Worm (Caenorhabditis elegans): ENCODE measurements around the gene rsp-5.
A peak's percentile ranks its signal among the peaks of the same experiment; 100 is the strongest.

Gene rsp-5

DNA sequence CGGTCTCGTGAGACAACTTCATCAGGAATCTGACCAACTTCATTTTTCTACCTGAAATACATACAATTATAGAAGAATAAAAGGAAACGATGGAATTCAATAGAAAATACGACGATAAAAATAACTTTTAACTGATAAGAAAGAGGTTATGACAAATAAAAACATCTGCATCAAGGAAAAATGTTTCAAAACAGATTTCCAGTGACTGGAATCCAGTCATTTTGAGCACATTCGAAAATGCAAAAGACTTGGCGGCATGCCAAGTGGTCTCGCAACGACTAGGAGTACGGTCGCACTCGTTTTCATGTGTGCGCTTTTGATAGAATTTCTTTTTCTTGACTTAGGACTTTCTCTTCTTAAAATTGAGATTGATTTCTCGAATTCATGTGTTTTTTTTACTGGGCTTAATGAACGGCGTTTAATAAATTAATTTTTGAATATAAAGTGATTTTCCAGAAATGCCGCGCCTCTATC, at the start of gene rsp-5, which contains the start of gene snr-3:
Gene rsp-5 (plus strand): TSS at position 455 of the 474 bp plus-strand sequence.
Gene snr-3 (minus strand): TSS at position 51 of the 474 bp plus-strand sequence.
- TF ChIP-seq T22C8.4 (GFP tag; IDR thresholded peaks at IDR 0.05) = no peak
- TF ChIP-seq klf-2 (GFP tag; conservative IDR thresholded peaks at IDR 0.05) = no peak
- TF ChIP-seq ztf-23 (GFP tag; IDR thresholded peaks at IDR 0.05) = no peak
- no peak for TF ChIP-seq med-1 (GFP tag; optimal IDR thresholded peaks at IDR 0.05; ENCODE audit: insufficient read depth)
- no peak for TF ChIP-seq ztf-29 (GFP tag; IDR thresholded peaks at IDR 0.05)
- TF ChIP-seq tab-1 (GFP tag; IDR thresholded peaks at IDR 0.05) = no peak
- no peak for TF ChIP-seq ref-1 (GFP tag; conservative IDR thresholded peaks at IDR 0.05)
- no peak for TF ChIP-seq cog-1 (tag; optimal IDR thresholded peaks at IDR 0.05)
- no peak for TF ChIP-seq flt-1 (GFP tag; IDR thresholded peaks at IDR 0.05)

DNA sequence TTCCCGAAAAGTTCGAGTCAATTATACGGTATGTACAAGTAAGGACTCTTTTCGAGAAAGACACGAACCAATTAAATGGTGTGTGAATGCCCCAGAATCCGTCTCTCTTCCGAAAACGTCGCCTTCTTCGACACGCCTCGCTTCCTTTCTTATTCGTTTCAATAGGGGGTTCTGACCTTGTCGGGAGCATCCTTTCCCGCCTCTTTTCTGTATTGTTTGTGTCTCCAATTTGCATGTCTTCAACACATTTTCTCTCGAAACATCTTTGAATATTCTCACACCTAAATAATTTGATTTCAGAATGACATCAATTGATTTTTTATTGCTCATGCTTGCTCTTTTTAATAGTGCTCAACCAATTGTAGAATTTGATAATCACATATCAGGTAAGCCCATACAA, 48.8 kb upstream of the rsp-5 start, which contains the start of gene cutl-16:
Gene cutl-16 (plus strand): TSS at position 301 of the 400 bp plus-strand sequence.
- TF ChIP-seq med-1 (GFP tag; optimal IDR thresholded peaks at IDR 0.05; ENCODE audit: insufficient read depth) (no peak), tab-1 (GFP tag; IDR thresholded peaks at IDR 0.05) (no peak), klf-2 (GFP tag; conservative IDR thresholded peaks at IDR 0.05) (no peak), cog-1 (tag; optimal IDR thresholded peaks at IDR 0.05) (no peak), ref-1 (GFP tag; conservative IDR thresholded peaks at IDR 0.05) (no peak), ztf-23 (GFP tag; IDR thresholded peaks at IDR 0.05) (no peak), ztf-29 (GFP tag; IDR thresholded peaks at IDR 0.05) (no peak), flt-1 (GFP tag; IDR thresholded peaks at IDR 0.05) (no peak), T22C8.4 (GFP tag; IDR thresholded peaks at IDR 0.05) (no peak)

DNA sequence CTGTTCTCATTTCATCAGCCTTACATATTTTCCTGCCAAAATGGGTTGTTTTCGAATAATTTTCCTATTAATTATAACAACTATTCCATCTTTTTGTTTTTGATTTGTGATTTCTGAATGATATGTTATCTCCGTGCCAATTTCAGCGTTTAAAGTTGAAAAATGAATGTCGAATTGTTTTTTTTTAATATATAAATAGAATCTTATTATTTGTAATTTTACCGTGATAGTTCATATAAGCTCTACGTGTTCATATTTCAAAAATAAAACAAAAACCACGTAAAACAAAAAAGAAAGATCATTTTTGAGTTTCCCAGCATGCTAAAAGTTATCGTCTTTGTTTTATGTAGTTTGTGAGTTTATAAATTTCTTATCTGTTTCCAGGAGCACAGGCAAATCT, 46.3 kb upstream of the rsp-5 start, which contains the start of gene K06A1.2:
Gene K06A1.2 (plus strand): TSS at position 301 of the 400 bp plus-strand sequence.
- TF ChIP-seq tab-1 (GFP tag; IDR thresholded peaks at IDR 0.05) = no peak
- no peak for TF ChIP-seq flt-1 (GFP tag; IDR thresholded peaks at IDR 0.05)
- no peak for TF ChIP-seq klf-2 (GFP tag; conservative IDR thresholded peaks at IDR 0.05)
- no peak for TF ChIP-seq med-1 (GFP tag; optimal IDR thresholded peaks at IDR 0.05; ENCODE audit: insufficient read depth)
- no peak for TF ChIP-seq ztf-29 (GFP tag; IDR thresholded peaks at IDR 0.05)

DNA sequence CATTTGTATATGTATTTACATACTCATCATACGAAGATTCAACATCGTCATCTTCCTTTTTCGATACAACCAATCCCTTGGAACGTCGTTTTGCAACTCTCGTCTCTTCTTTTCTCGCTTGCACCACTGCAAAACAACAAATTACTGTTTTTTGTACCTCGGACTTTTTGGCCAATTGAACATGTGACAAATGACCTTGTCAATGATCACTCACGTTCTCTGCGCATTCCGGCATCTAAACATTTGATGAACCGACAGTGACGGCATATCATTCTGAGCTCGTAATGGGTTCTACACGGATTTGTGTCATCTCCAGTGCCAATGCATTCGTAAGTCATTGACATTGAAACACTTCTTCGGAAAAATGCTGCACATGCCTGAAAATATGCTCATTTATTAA, 41.8 kb upstream of the rsp-5 start:
- TF ChIP-seq med-1 (GFP tag; optimal IDR thresholded peaks at IDR 0.05; ENCODE audit: insufficient read depth) (no peak), tab-1 (GFP tag; IDR thresholded peaks at IDR 0.05) (no peak), ref-1 (GFP tag; conservative IDR thresholded peaks at IDR 0.05) (no peak), cog-1 (tag; optimal IDR thresholded peaks at IDR 0.05) (no peak), T22C8.4 (GFP tag; IDR thresholded peaks at IDR 0.05) (no peak), ztf-23 (GFP tag; IDR thresholded peaks at IDR 0.05) (no peak), klf-2 (GFP tag; conservative IDR thresholded peaks at IDR 0.05) (no peak), flt-1 (GFP tag; IDR thresholded peaks at IDR 0.05) (no peak), ztf-29 (GFP tag; IDR thresholded peaks at IDR 0.05) (no peak)

DNA sequence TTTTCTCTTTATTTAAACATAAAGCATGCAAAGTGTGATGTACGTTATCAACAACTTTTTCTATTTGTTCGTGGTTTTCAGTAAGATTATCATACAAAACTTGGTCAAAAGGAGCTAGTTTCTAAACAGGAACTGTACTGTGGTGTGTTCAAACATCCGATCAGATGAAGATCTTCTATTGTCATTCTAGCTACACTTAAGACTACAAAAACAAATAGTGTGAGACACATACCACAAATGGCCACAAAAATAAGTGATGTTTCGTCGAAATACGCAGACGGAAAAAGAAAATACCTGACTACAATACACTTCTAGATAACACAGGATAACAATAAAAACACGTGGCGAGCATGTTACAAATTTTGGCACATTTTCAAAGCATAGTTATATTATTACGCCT, 41.3 kb upstream of the rsp-5 start:
- TF ChIP-seq klf-2 (GFP tag; conservative IDR thresholded peaks at IDR 0.05) (no peak), flt-1 (GFP tag; IDR thresholded peaks at IDR 0.05) (no peak), T22C8.4 (GFP tag; IDR thresholded peaks at IDR 0.05) (no peak)

DNA sequence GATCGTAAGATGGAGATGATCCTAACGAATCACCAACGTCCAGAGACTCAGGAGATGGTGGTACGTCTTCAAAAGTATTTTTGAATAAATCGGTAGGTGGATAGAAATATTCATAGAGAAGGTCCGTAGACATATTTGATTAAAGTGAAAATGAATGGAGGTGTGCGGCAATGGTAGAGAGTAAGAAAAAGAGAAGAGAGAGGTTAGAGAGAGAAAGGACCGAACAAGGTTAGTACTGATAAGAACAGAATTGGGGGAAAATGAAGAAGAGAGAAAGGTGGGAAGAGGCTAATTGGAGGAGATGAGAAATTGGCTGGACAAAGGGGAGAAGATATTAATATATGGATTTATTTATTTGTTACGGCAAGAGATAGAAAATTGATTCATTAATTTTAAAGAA, 40.3 kb upstream of the rsp-5 start, which contains the start of gene nhr-22:
Gene nhr-22 (minus strand): TSS at position 137 of the 400 bp plus-strand sequence.
- TF ChIP-seq cog-1 (tag; optimal IDR thresholded peaks at IDR 0.05) (no peak), T22C8.4 (GFP tag; IDR thresholded peaks at IDR 0.05) (no peak), ztf-23 (GFP tag; IDR thresholded peaks at IDR 0.05) (no peak), ref-1 (GFP tag; conservative IDR thresholded peaks at IDR 0.05) (no peak), ztf-29 (GFP tag; IDR thresholded peaks at IDR 0.05) (no peak), tab-1 (GFP tag; IDR thresholded peaks at IDR 0.05) (no peak), klf-2 (GFP tag; conservative IDR thresholded peaks at IDR 0.05) (no peak), flt-1 (GFP tag; IDR thresholded peaks at IDR 0.05) (no peak), med-1 (GFP tag; optimal IDR thresholded peaks at IDR 0.05; ENCODE audit: insufficient read depth) (no peak)

DNA sequence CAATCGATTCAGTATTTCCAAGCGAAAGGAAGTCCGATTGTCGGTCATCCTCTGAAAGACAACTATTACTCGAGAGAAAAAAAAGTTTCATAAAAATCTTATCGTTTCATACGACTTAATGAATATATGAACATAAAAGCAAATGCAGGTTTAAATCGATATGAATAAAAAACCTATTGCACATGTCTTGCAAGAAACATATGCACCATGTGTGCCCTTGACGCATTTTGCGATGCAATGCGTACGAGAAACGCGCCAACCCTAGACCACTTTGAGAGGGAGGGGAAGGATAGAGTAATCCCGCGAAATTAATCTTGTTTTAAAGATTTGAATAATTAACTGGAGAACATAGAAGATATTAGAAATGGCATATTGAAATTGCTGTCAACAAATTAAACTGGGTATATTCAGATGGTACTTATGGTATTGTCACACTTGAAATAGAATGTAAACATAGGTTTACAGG, 36.6 kb upstream of the rsp-5 start, which contains the start of gene atg-16.2:
Gene atg-16.2 (minus strand): TSS at position 51 of the 466 bp plus-strand sequence.
- TF ChIP-seq ztf-23 (GFP tag; IDR thresholded peaks at IDR 0.05) (peak; percentile 39; the same call in 1 of the 2 replicates), ztf-29 (GFP tag; IDR thresholded peaks at IDR 0.05) (no peak), cog-1 (tag; optimal IDR thresholded peaks at IDR 0.05) (peak; percentile 22), med-1 (GFP tag; optimal IDR thresholded peaks at IDR 0.05; ENCODE audit: insufficient read depth) (peak; percentile 24)

DNA sequence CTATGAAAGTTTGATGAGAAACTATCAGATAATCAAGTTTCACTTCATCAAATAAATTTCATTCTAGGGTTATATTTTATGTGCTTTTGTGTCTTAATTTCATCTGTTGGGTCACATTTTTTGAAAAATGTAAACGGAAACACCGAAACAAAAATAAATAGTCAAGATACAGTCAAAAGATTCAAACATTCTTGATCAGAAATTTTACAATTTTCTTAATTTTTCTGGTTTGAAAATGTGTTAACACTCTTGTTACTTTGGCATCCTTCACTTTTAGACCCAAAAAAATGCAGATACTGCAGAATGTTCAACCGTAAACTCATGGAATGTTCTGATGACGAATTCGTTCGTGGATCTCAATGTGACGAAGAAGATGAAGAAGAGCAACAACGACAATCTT, 35.3 kb upstream of the rsp-5 start, which contains the start of gene aptf-1:
Gene aptf-1 (plus strand): TSS at position 301 of the 400 bp plus-strand sequence.
- TF ChIP-seq ztf-23 (GFP tag; IDR thresholded peaks at IDR 0.05) (no peak), T22C8.4 (GFP tag; IDR thresholded peaks at IDR 0.05) (no peak), ztf-29 (GFP tag; IDR thresholded peaks at IDR 0.05) (no peak), flt-1 (GFP tag; IDR thresholded peaks at IDR 0.05) (no peak), tab-1 (GFP tag; IDR thresholded peaks at IDR 0.05) (no peak), ref-1 (GFP tag; conservative IDR thresholded peaks at IDR 0.05) (no peak), cog-1 (tag; optimal IDR thresholded peaks at IDR 0.05) (no peak), klf-2 (GFP tag; conservative IDR thresholded peaks at IDR 0.05) (no peak), med-1 (GFP tag; optimal IDR thresholded peaks at IDR 0.05; ENCODE audit: insufficient read depth) (no peak)

DNA sequence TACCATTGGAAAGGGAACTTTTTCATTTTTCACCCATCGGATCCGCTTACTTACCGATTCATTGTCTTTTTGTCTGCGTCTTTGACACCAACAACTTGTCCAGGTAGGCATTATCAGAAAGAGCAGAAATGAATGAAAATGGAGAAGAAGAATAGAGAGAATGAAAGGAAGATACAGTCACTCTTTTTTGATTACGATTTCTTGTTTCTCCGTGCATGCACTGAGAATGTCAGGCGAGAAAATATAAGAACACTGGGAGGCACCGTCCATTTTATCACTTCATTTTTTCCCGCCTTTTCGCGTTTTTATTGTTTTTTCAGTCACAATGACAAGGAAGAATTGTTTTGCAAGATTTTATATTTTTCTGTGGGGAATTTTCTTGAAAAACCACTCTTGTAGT, 20.6 kb upstream of the rsp-5 start:
- TF ChIP-seq T22C8.4 (GFP tag; IDR thresholded peaks at IDR 0.05) (no peak), ztf-23 (GFP tag; IDR thresholded peaks at IDR 0.05) (no peak), klf-2 (GFP tag; conservative IDR thresholded peaks at IDR 0.05) (no peak), cog-1 (tag; optimal IDR thresholded peaks at IDR 0.05) (no peak), med-1 (GFP tag; optimal IDR thresholded peaks at IDR 0.05; ENCODE audit: insufficient read depth) (no peak), ref-1 (GFP tag; conservative IDR thresholded peaks at IDR 0.05) (no peak), tab-1 (GFP tag; IDR thresholded peaks at IDR 0.05) (no peak)

DNA sequence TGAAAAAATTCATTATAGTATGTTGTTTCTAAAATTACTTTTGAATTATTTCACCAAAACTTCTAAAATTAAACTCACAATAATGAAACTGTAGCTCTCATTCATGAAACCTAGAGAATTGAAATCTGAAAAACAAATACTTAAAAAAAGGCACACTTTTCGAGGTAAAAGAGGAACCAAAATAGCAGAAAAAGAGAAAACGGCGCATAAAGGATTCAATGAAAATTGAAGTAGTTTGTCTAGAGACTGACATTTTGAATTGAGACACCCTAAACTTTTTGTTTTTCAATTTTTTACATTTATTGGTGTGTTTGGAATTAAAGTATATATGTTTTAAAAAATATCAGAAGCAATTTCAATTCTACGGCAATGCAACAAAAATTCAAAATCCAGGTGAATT, 19.0 kb upstream of the rsp-5 start, which contains the start of gene dgk-5:
Gene dgk-5 (minus strand): TSS at position 101 of the 400 bp plus-strand sequence.
- TF ChIP-seq cog-1 (tag; optimal IDR thresholded peaks at IDR 0.05) (no peak), flt-1 (GFP tag; IDR thresholded peaks at IDR 0.05) (no peak), T22C8.4 (GFP tag; IDR thresholded peaks at IDR 0.05) (no peak), ref-1 (GFP tag; conservative IDR thresholded peaks at IDR 0.05) (no peak), ztf-29 (GFP tag; IDR thresholded peaks at IDR 0.05) (no peak)
